Fruit fly (Drosophila melanogaster): Measurements from ENCODE around the gene Blos3.

Blos3 gene

DNA sequence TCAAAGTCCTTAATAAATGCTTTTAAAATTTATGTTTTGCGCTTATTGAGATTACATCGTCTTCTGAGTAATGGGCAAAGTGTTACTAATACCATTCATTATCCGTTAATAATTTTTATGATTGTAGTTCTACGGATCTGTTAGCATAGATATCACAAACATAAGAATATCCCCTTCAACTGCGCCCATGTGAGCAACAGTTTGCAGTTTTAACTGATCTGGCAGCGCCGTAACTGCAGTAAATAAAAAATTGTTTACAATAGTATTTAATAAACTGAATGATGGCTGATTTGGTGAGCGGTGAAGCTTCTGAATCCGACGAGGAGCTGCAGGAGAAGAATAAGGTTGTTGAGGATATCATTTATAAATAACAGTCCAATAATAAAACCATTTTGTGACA, at the start of gene Blos3 (continued):
- peak; percentile 24 for TF ChIP-seq CG12155 (GFP tag; optimal IDR thresholded peaks at IDR 0.05)
- 0 out of 2 replicates have a peak, but pooled peaks have one; percentile 27 for TF ChIP-seq CG11085 (GFP tag; IDR thresholded peaks at IDR 0.05)
- TF ChIP-seq Bgb (GFP tag; IDR thresholded peaks at IDR 0.05; ENCODE audit: partially characterized antibody) = no peak
- no peak for TF ChIP-seq E2f2 (GFP tag; IDR thresholded peaks at IDR 0.05)
- no peak for TF ChIP-seq disco-r (GFP tag; optimal IDR thresholded peaks at IDR 0.05)
- TF ChIP-seq Myb (GFP tag; optimal IDR thresholded peaks at IDR 0.05) = peak; percentile 27
- TF ChIP-seq zfh2 (GFP tag; optimal IDR thresholded peaks at IDR 0.05) = peak; percentile 65
- no peak for TF ChIP-seq fd64A (GFP tag; optimal IDR thresholded peaks at IDR 0.05)
- TF ChIP-seq zfh1 (GFP tag; IDR thresholded peaks at IDR 0.05) = 0 out of 3 replicates have a peak, but pooled peaks have one; percentile 34
- TF ChIP-seq hb (GFP tag; IDR thresholded peaks at IDR 0.05; ENCODE audit: partially characterized antibody) = no peak
- peak; percentile 40; the same call in 1 of the 2 replicates for TF ChIP-seq Xrp1 (GFP tag; IDR thresholded peaks at IDR 0.05)
- TF ChIP-seq CG10209 (GFP tag; optimal IDR thresholded peaks at IDR 0.05) = no peak
- TF ChIP-seq Eip74EF (GFP tag; optimal IDR thresholded peaks at IDR 0.05) = no peak
- TF ChIP-seq CG10565 (GFP tag; optimal IDR thresholded peaks at IDR 0.05) = no peak
- no peak for TF ChIP-seq cad (GFP tag; optimal IDR thresholded peaks at IDR 0.05)
- TF ChIP-seq otp (GFP tag; IDR thresholded peaks at IDR 0.05) = no peak
- no peak for TF ChIP-seq CG8388 (GFP tag; optimal IDR thresholded peaks at IDR 0.05)
- no peak for TF ChIP-seq Neu2 (GFP tag; optimal IDR thresholded peaks at IDR 0.05; ENCODE audit: borderline replicate concordance)
- no peak for TF ChIP-seq CG30431 (GFP tag; optimal IDR thresholded peaks at IDR 0.05)
- TF ChIP-seq Dll (GFP tag; IDR thresholded peaks at IDR 0.05; ENCODE audit: partially characterized antibody) = no peak
- no peak for TF ChIP-seq tgo (GFP tag; IDR thresholded peaks at IDR 0.05)
- no peak for TF ChIP-seq slou (GFP tag; optimal IDR thresholded peaks at IDR 0.05)
- peak; percentile 0 for TF ChIP-seq CG34376 (GFP tag; optimal IDR thresholded peaks at IDR 0.05)
- no peak for TF ChIP-seq ase (GFP tag; IDR thresholded peaks at IDR 0.05)
- no peak for TF ChIP-seq pfk (GFP tag; optimal IDR thresholded peaks at IDR 0.05)
- no peak for TF ChIP-seq sens-2 (GFP tag; IDR thresholded peaks at IDR 0.05)
- TF ChIP-seq CG10654 (GFP tag; optimal IDR thresholded peaks at IDR 0.05) = peak; percentile 20
- no peak for TF ChIP-seq CG10462 (GFP tag; optimal IDR thresholded peaks at IDR 0.05)
- TF ChIP-seq B-H2 (GFP tag; optimal IDR thresholded peaks at IDR 0.05) = no peak
- peak; percentile 1 for TF ChIP-seq CG3995 (GFP tag; optimal IDR thresholded peaks at IDR 0.05)
- no peak for TF ChIP-seq CG1832 (GFP tag; optimal IDR thresholded peaks at IDR 0.05)
- TF ChIP-seq CG15696 (tag; optimal IDR thresholded peaks at IDR 0.05) = peak; percentile 40
- no peak for TF ChIP-seq CG32767 (GFP tag; IDR thresholded peaks at IDR 0.05)
- TF ChIP-seq CG4707 (GFP tag; optimal IDR thresholded peaks at IDR 0.05) = no peak
- TF ChIP-seq ranshi (GFP tag; IDR thresholded peaks at IDR 0.05) = 0 out of 2 replicates have a peak, but pooled peaks have one; percentile 20
- TF ChIP-seq CG13123 (GFP tag; optimal IDR thresholded peaks at IDR 0.05) = no peak
- TF ChIP-seq CG8924 (tag; optimal IDR thresholded peaks at IDR 0.05) = peak; percentile 58
- TF ChIP-seq al (GFP tag; IDR thresholded peaks at IDR 0.05) = peak; percentile 15; the same call in 1 of the 2 replicates
- TF ChIP-seq CG4328 (GFP tag; optimal IDR thresholded peaks at IDR 0.05) = peak; percentile 17
- no peak for TF ChIP-seq CG12071 (GFP tag; optimal IDR thresholded peaks at IDR 0.05)
- TF ChIP-seq Hmx (GFP tag; optimal IDR thresholded peaks at IDR 0.05) = peak; percentile 41
- TF ChIP-seq Atf6 (GFP tag; IDR thresholded peaks at IDR 0.05) = peak; percentile 41
- TF ChIP-seq MBD-R2 (GFP tag; IDR thresholded peaks at IDR 0.05) = peak; percentile 61
- TF ChIP-seq kah (GFP tag; optimal IDR thresholded peaks at IDR 0.05) = peak; percentile 69
- no peak for TF ChIP-seq CG2116 (GFP tag; optimal IDR thresholded peaks at IDR 0.05)
- peak; percentile 10 for TF ChIP-seq vfl (GFP tag; optimal IDR thresholded peaks at IDR 0.05)
- no peak for TF ChIP-seq abd-A (tag; optimal IDR thresholded peaks at IDR 0.05)
- no peak for TF ChIP-seq CG15073 (GFP tag; optimal IDR thresholded peaks at IDR 0.05)
- TF ChIP-seq Ada2b (GFP tag; IDR thresholded peaks at IDR 0.05) = peak; percentile 35; the same call in 1 of the 2 replicates
- TF ChIP-seq esg (GFP tag; conservative IDR thresholded peaks at IDR 0.05) = no peak
- TF ChIP-seq odd (GFP tag; optimal IDR thresholded peaks at IDR 0.05) = no peak
